Fruit fly (Drosophila melanogaster): ENCODE data around the gene CG32755.

The CG32755 gene

DNA sequence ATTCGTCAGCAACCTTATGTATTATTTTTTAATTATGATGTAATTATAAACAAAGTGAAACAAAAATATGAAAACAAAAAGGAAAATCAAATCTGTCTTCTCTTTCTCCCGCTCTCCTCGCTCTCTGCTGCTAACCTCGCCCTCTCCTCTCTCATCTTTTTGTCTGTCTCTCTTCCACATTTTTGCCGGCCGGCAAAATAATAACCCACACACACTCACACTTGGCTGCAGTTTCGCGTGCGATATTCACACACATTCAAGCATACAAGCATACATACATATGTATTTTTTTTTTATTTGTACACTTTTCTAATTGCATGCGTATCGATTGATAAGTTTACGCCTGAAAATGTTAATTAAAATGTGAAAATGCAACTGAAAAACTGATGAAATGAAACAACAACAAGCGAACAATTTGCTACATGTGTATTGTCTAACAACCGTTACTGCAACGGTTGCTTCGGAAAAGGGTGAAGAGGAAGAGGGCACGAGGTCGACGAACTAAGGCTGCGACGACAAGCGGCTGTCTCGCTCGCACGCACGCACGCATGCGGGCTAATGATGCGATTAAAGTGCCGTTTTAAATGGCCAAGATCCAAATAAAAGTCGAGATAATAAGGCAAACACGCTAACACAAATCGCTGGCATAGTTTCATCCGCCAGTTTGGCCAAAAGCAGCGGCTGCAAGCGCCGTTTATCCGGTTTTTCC, 45.5 kb upstream of the CG32755 start (continued):
- TF ChIP-seq CG15011 (GFP tag; optimal IDR thresholded peaks at IDR 0.05) (no peak), fd102C (GFP tag; optimal IDR thresholded peaks at IDR 0.05) (no peak), CG8765 (GFP tag; IDR thresholded peaks at IDR 0.05) (no peak), E2f2 (GFP tag; IDR thresholded peaks at IDR 0.05) (0 out of 2 replicates have a peak, but pooled peaks have one; percentile 21), yki (optimal IDR thresholded peaks at IDR 0.05) (peak; percentile 11), zen (tag; optimal IDR thresholded peaks at IDR 0.05) (peak; percentile 2), CG4617 (GFP tag; optimal IDR thresholded peaks at IDR 0.05; ENCODE audit: borderline replicate concordance) (no peak), hth (optimal IDR thresholded peaks at IDR 0.05) (no peak), pita (GFP tag; optimal IDR thresholded peaks at IDR 0.05) (no peak), esg (GFP tag; conservative IDR thresholded peaks at IDR 0.05) (no peak), kni (GFP tag; optimal IDR thresholded peaks at IDR 0.05) (peak; percentile 75), GATAe (GFP tag; conservative IDR thresholded peaks at IDR 0.05) (no peak), Kr (GFP tag; optimal IDR thresholded peaks at IDR 0.05) (peak; percentile 56), Hr78 (GFP tag; optimal IDR thresholded peaks at IDR 0.05) (peak in 1 of 2 experiments; percentile 15), ttk (GFP tag; IDR thresholded peaks at IDR 0.05) (no peak), CG34422 (GFP tag; IDR thresholded peaks at IDR 0.05) (peak; percentile 71; the same call in 1 of the 3 replicates), bab2 (GFP tag; optimal IDR thresholded peaks at IDR 0.05) (no peak), CG4730 (GFP tag; IDR thresholded peaks at IDR 0.05) (no peak), tna (GFP tag; IDR thresholded peaks at IDR 0.05; ENCODE audit: partially characterized antibody) (no peak), zf30C (GFP tag; optimal IDR thresholded peaks at IDR 0.05) (no peak), Vsx1 (GFP tag; optimal IDR thresholded peaks at IDR 0.05) (peak; percentile 68), CG11695 (GFP tag; IDR thresholded peaks at IDR 0.05) (no peak), CG8281 (tag; optimal IDR thresholded peaks at IDR 0.05) (peak; percentile 89), ems (GFP tag; optimal IDR thresholded peaks at IDR 0.05) (no peak), CG17385 (GFP tag; optimal IDR thresholded peaks at IDR 0.05) (peak; percentile 72), phol (tag; optimal IDR thresholded peaks at IDR 0.05) (no peak), CG1832 (GFP tag; optimal IDR thresholded peaks at IDR 0.05) (peak; percentile 70), Tbp (GFP tag; optimal IDR thresholded peaks at IDR 0.05) (no peak), CHES-1-like (GFP tag; optimal IDR thresholded peaks at IDR 0.05) (peak; percentile 0), ab (GFP tag; optimal IDR thresholded peaks at IDR 0.05) (no peak), gcm2 (GFP tag; optimal IDR thresholded peaks at IDR 0.05) (no peak), row (GFP tag; IDR thresholded peaks at IDR 0.05) (no peak)

DNA sequence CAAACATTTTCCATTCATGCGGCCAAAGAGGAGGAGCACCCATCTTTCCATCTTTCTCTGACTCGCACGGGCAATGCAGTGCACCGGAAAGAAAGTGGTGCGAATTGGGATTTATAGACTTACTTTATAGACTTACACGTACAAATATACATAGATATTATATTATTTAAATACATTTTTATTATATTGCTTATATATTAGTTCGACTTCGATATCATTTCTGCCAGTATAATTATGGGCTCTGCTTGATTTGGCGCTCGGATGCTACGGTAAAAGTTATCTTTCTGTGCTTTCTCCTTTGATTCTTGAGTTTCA, 45.0 kb upstream of the CG32755 start:
- TF ChIP-seq Mes4 (GFP tag; optimal IDR thresholded peaks at IDR 0.05) (no peak), sqz (GFP tag; optimal IDR thresholded peaks at IDR 0.05) (no peak), ems (GFP tag; optimal IDR thresholded peaks at IDR 0.05) (no peak), CG6765 (GFP tag; optimal IDR thresholded peaks at IDR 0.05) (no peak), Usf (GFP tag; optimal IDR thresholded peaks at IDR 0.05) (no peak), ATbp (GFP tag; optimal IDR thresholded peaks at IDR 0.05) (no peak), ewg (GFP tag; optimal IDR thresholded peaks at IDR 0.05) (peak; percentile 2), Drgx (GFP tag; IDR thresholded peaks at IDR 0.05) (peak; percentile 51), CG8290 (GFP tag; optimal IDR thresholded peaks at IDR 0.05) (no peak), CG8290 (tag; optimal IDR thresholded peaks at IDR 0.05) (no peak), D19A (tag; optimal IDR thresholded peaks at IDR 0.05) (no peak), CG34422 (GFP tag; IDR thresholded peaks at IDR 0.05) (no peak), ind (GFP tag; optimal IDR thresholded peaks at IDR 0.05) (no peak), tap (tag; optimal IDR thresholded peaks at IDR 0.05) (no peak), pho (GFP tag; optimal IDR thresholded peaks at IDR 0.05) (no peak), CG9876 (GFP tag; optimal IDR thresholded peaks at IDR 0.05) (no peak), ftz-f1 (GFP tag; optimal IDR thresholded peaks at IDR 0.05) (no peak), prd (optimal IDR thresholded peaks at IDR 0.05) (no peak), prd (GFP tag; IDR thresholded peaks at IDR 0.05) (0 out of 3 replicates have a peak, but pooled peaks have one; percentile 17), CG32772 (GFP tag; IDR thresholded peaks at IDR 0.05) (no peak), CG18262 (tag; optimal IDR thresholded peaks at IDR 0.05) (peak; percentile 34), CG3065 (GFP tag; optimal IDR thresholded peaks at IDR 0.05) (no peak), Hr39 (optimal IDR thresholded peaks at IDR 0.05) (peak; percentile 89), fd96Cb (tag; optimal IDR thresholded peaks at IDR 0.05) (no peak)

Data from whole organism, embryonic.